Fruit fly (Drosophila melanogaster): ENCODE results near the gene CG15545.

The CG15545 gene

DNA sequence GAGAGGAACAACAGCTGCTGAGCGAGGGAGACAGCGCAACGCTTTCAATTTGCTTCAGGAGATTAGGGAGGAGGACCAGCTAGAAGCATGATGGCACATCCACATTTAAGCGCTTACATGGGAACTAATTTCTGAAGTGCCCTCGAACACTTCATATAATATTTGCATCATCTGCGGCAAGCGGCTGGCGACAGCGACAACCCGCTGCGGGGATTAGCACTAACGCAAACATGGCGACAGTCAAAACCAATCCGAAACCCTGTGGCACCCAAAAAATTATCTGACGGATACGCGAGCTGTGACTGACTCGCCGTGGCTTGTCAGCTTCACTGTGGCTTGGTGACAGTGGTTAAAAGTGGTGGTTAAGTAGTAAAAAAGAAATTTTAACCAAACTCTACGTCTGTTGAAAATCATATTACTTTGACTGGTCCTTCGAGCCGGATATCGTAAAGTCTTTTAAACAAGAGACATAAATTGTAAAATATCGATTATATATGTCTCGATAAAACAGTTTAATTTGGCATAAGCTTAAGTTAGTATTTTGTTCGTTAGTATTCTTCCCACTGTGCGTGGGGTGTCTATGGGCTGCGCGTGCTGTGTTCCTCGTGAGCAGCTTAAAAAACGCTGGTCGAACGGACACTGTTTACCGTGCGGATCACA, 12.1 kb downstream of the CG15545 start (continued):
- TF ChIP-seq tll (GFP tag; optimal IDR thresholded peaks at IDR 0.05) (peak in 1 of 2 experiments; percentile 76), CG30403 (GFP tag; optimal IDR thresholded peaks at IDR 0.05) (peak; percentile 16), CG8089 (GFP tag; optimal IDR thresholded peaks at IDR 0.05) (no peak), CG9437 (GFP tag; optimal IDR thresholded peaks at IDR 0.05) (no peak), wor (GFP tag; IDR thresholded peaks at IDR 0.05) (no peak), nau (GFP tag; optimal IDR thresholded peaks at IDR 0.05) (no peak), Gsc (GFP tag; IDR thresholded peaks at IDR 0.05) (no peak), dimm (GFP tag; IDR thresholded peaks at IDR 0.05) (no peak), wdn (GFP tag; IDR thresholded peaks at IDR 0.05) (no peak), Xrp1 (GFP tag; IDR thresholded peaks at IDR 0.05) (peak; percentile 38; the same call in 1 of the 2 replicates), CG7556 (GFP tag; optimal IDR thresholded peaks at IDR 0.05) (peak; percentile 40), sug (tag; optimal IDR thresholded peaks at IDR 0.05) (no peak), mam (GFP tag; optimal IDR thresholded peaks at IDR 0.05) (no peak), tna (GFP tag; IDR thresholded peaks at IDR 0.05; ENCODE audit: partially characterized antibody) (no peak), Optix (GFP tag; IDR thresholded peaks at IDR 0.05) (no peak), CG4707 (GFP tag; optimal IDR thresholded peaks at IDR 0.05) (no peak), mld (GFP tag; IDR thresholded peaks at IDR 0.05; ENCODE audit: partially characterized antibody) (no peak), insv (GFP tag; optimal IDR thresholded peaks at IDR 0.05) (no peak), CG9215 (GFP tag; IDR thresholded peaks at IDR 0.05) (no peak), Drgx (GFP tag; IDR thresholded peaks at IDR 0.05) (no peak), pho (GFP tag; optimal IDR thresholded peaks at IDR 0.05) (no peak), Dref (GFP tag; IDR thresholded peaks at IDR 0.05) (no peak), CG30020 (tag; optimal IDR thresholded peaks at IDR 0.05) (no peak), CG12299 (tag; optimal IDR thresholded peaks at IDR 0.05) (no peak), nerfin-1 (tag; optimal IDR thresholded peaks at IDR 0.05) (no peak), CG12155 (GFP tag; optimal IDR thresholded peaks at IDR 0.05) (no peak), sens (GFP tag) (peak; percentile 88), fd102C (GFP tag; optimal IDR thresholded peaks at IDR 0.05) (no peak), CG10274 (GFP tag; optimal IDR thresholded peaks at IDR 0.05) (no peak), Bgb (GFP tag; IDR thresholded peaks at IDR 0.05; ENCODE audit: partially characterized antibody) (no peak), CG18619 (GFP tag; optimal IDR thresholded peaks at IDR 0.05) (no peak), mirr (GFP tag; optimal IDR thresholded peaks at IDR 0.05) (no peak), crp (GFP tag; optimal IDR thresholded peaks at IDR 0.05) (no peak), fu2 (GFP tag; optimal IDR thresholded peaks at IDR 0.05) (no peak), dan (GFP tag; IDR thresholded peaks at IDR 0.05) (no peak)

DNA sequence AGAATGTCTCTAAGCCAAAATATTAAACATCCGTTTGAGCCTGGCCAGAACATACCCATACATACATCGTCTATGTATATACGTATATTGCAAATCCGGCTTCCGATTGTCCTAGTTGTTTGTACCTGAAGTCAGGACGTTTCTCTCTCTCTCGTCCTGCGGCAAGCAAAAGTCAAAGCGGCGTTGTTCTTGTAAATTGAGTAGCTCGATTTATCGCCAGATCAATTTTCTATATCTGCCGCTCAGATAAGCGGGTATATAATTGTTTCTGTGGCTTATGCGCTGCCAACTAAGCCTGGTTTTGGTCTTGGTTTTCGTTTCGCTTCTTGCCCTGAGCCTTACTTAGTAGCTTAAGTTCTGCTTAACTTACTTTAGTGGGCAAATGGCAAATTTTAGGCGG, 15.6 kb downstream of the CG15545 start:
- no peak for TF ChIP-seq Deaf1 (tag; optimal IDR thresholded peaks at IDR 0.05)
- TF ChIP-seq tll (GFP tag; optimal IDR thresholded peaks at IDR 0.05), result peak in 1 of 2 experiments; percentile 99

DNA sequence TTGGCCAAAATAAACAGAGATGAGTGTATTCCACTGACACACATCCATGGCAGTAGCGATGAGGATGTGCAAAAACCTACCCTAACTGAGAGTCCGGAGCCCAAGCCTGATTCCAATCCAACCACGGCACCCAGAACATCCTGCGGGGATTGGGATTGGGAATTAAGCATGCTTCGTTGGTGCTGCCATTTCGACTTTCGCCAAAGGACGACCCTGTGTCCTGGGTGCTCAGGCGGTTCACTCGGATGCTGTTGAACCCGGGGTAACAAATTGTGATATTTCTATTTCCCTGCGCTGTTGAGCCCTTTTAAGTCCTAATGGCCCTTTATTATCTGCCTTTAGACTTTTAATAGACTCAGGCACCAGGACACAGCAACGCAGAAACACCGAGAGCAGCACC, 17.0 kb downstream of the CG15545 start:
- no peak for TF ChIP-seq CG11560 (tag; IDR thresholded peaks at IDR 0.05)
- TF ChIP-seq oc (tag; optimal IDR thresholded peaks at IDR 0.05), result peak; percentile 65
- no peak for TF ChIP-seq CG12155 (GFP tag; optimal IDR thresholded peaks at IDR 0.05)
- no peak for TF ChIP-seq Vsx1 (GFP tag; optimal IDR thresholded peaks at IDR 0.05)
- peak; percentile 40 for TF ChIP-seq Nf-YB (GFP tag; optimal IDR thresholded peaks at IDR 0.05)
- no peak for TF ChIP-seq CG18764 (GFP tag; optimal IDR thresholded peaks at IDR 0.05)
- TF ChIP-seq kay (GFP tag; optimal IDR thresholded peaks at IDR 0.05), result no peak
- TF ChIP-seq Optix (GFP tag; IDR thresholded peaks at IDR 0.05), result 0 out of 3 replicates have a peak, but pooled peaks have one; percentile 4
- no peak for TF ChIP-seq Dip2 (GFP tag; IDR thresholded peaks at IDR 0.05)
- no peak for TF ChIP-seq stc (GFP tag; IDR thresholded peaks at IDR 0.05)
- peak; percentile 66 for TF ChIP-seq pros (GFP tag; optimal IDR thresholded peaks at IDR 0.05)
- TF ChIP-seq pnt (GFP tag; optimal IDR thresholded peaks at IDR 0.05), result no peak
- TF ChIP-seq tll (GFP tag; optimal IDR thresholded peaks at IDR 0.05), result peak in 1 of 2 experiments; percentile 84
- peak; percentile 71 for TF ChIP-seq zen (tag; optimal IDR thresholded peaks at IDR 0.05)
- TF ChIP-seq CG13894 (tag; optimal IDR thresholded peaks at IDR 0.05), result peak; percentile 12
- no peak for TF ChIP-seq Hmr (GFP tag; optimal IDR thresholded peaks at IDR 0.05)
